Fruit fly (Drosophila melanogaster) whole organism, wandering third instar larva: ENCODE data around the gene org-1.

Experiments
- Abd-B ChIP-seq: fragments of >200 bp; optimal IDR thresholded peaks from 2 replicates; lab custom pipeline; 2017; ENCODE audit warnings: missing biosample characterization, missing genetic modification characterization
- CG32264 ChIP-seq: fragments of 200-800 bp; sonication (Bioruptor generic); optimal IDR thresholded peaks from 2 replicates; lab custom pipeline; 2016; ENCODE audit warnings: missing biosample characterization, missing genetic modification characterization
- CG9705 ChIP-seq: fragments of 200-800 bp; sonication (Bioruptor generic); optimal IDR thresholded peaks from 2 replicates; lab custom pipeline; 2018; ENCODE audit warnings: missing biosample characterization, mild to moderate bottlenecking, missing genetic modification characterization
- CrebA ChIP-seq: fragments of 200-800 bp; sonication (Bioruptor generic); optimal IDR thresholded peaks from 2 replicates; lab custom pipeline; 2016; ENCODE audit warnings: missing biosample characterization, mild to moderate bottlenecking, missing genetic modification characterization, borderline replicate concordance
- Dfd ChIP-seq: fragments of >200 bp; optimal IDR thresholded peaks from 2 replicates; lab custom pipeline; 2017; ENCODE audit warnings: missing biosample characterization, missing genetic modification characterization
- Dif ChIP-seq: fragments of 200-275, 200-300 bp; sonication (Bioruptor generic); optimal IDR thresholded peaks from 2 replicates; lab custom pipeline; 2018; ENCODE audit warnings: missing biosample characterization, missing genetic modification characterization; ENCODE audit not compliant: partially characterized antibody
- GATAd ChIP-seq: sonication (Bioruptor generic); optimal IDR thresholded peaks from 2 replicates; lab custom pipeline; 2016; ENCODE audit warnings: missing biosample characterization, missing genetic modification characterization
- HLH106 ChIP-seq: fragments of 200-800 bp; optimal IDR thresholded peaks from 3 replicates; lab custom pipeline; 2019; ENCODE audit warnings: missing biosample characterization, mild to moderate bottlenecking, missing genetic modification characterization, moderate library complexity
- Hnf4 ChIP-seq: fragments of 200-800 bp; sonication (Bioruptor generic); optimal IDR thresholded peaks from 2 replicates; lab custom pipeline; 2016; ENCODE audit warnings: missing biosample characterization, mild to moderate bottlenecking, missing genetic modification characterization
- Hr78 ChIP-seq: fragments of >200 bp; optimal IDR thresholded peaks from 2 replicates; lab custom pipeline; 2017; ENCODE audit warnings: missing biosample characterization, missing genetic modification characterization
- Hr83 ChIP-seq: fragments of 200-300 bp; sonication (Bioruptor generic); optimal IDR thresholded peaks from 2 replicates; lab custom pipeline; 2016; ENCODE audit warnings: missing biosample characterization, mild to moderate bottlenecking, missing genetic modification characterization, moderate library complexity; ENCODE audit not compliant: poor library complexity, severe bottlenecking
- Jra ChIP-seq: sonication (Bioruptor generic); optimal IDR thresholded peaks from 2 replicates; lab custom pipeline; 2016; ENCODE audit warnings: missing biosample characterization, missing genetic modification characterization
- Mio ChIP-seq: sonication (Bioruptor generic); optimal IDR thresholded peaks from 2 replicates; lab custom pipeline; 2016; ENCODE audit warnings: missing biosample characterization, missing genetic modification characterization
- Myc ChIP-seq: fragments of >200 bp; optimal IDR thresholded peaks from 2 replicates; lab custom pipeline; 2017
- N ChIP-seq: fragments of >200 bp; optimal IDR thresholded peaks from 2 replicates; lab custom pipeline; 2018; ENCODE audit warnings: missing biosample characterization, missing external identifiers, missing genetic modification characterization
- OdsH ChIP-seq: fragments of 200-800 bp; sonication (Bioruptor generic); optimal IDR thresholded peaks from 2 replicates; lab custom pipeline; 2016; ENCODE audit warnings: missing biosample characterization, mild to moderate bottlenecking, missing genetic modification characterization
- Rel ChIP-seq, 2 experiments: fragments of 200-800 bp; sonication (Bioruptor generic) in 1 of 2; optimal IDR thresholded peaks; 2 replicates in 1 of 2; 3 replicates in 1 of 2; lab custom pipeline; 2016 to 2019; ENCODE audit warnings: mild to moderate bottlenecking in 2 of 2, missing biosample characterization in 2 of 2, missing genetic modification characterization in 2 of 2, moderate library complexity in 1 of 2
- Sp1 ChIP-seq: fragments of 200-800 bp; sonication (Bioruptor generic); optimal IDR thresholded peaks from 3 replicates; lab custom pipeline; 2019; ENCODE audit warnings: missing biosample characterization, mild to moderate bottlenecking, missing genetic modification characterization, moderate library complexity
- Vsx2 ChIP-seq: fragments of 200-300, 225-300 bp; sonication (Bioruptor generic); optimal IDR thresholded peaks from 2 replicates; lab custom pipeline; 2018; ENCODE audit warnings: missing biosample characterization, missing genetic modification characterization; ENCODE audit not compliant: partially characterized antibody
- br ChIP-seq: fragments of 200-800 bp; sonication (Bioruptor generic); optimal IDR thresholded peaks from 2 replicates; lab custom pipeline; 2016; ENCODE audit warnings: missing biosample characterization, missing genetic modification characterization
- brk ChIP-seq: fragments of 200-800 bp; sonication (Bioruptor generic); optimal IDR thresholded peaks from 2 replicates; lab custom pipeline; 2016; ENCODE audit warnings: missing biosample characterization, mild to moderate bottlenecking, missing genetic modification characterization
- dl ChIP-seq, 2 experiments: fragments of 175-275, 200-275 bp in 1 of 2; fragments of 200-275 bp in 1 of 2; sonication (Bioruptor generic); optimal IDR thresholded peaks; lab custom pipeline; 2018; ENCODE audit warnings: mild to moderate bottlenecking in 2 of 2, missing biosample characterization in 2 of 2, missing genetic modification characterization in 2 of 2, moderate library complexity in 2 of 2; ENCODE audit not compliant: partially characterized antibody in 2 of 2, insufficient read depth in 1 of 2
- dmrt93B ChIP-seq: fragments of 200-800 bp; sonication (Bioruptor generic); optimal IDR thresholded peaks from 2 replicates; lab custom pipeline; 2018; ENCODE audit warnings: missing biosample characterization, mild to moderate bottlenecking, missing genetic modification characterization
- dsf ChIP-seq: sonication (Bioruptor generic); optimal IDR thresholded peaks from 2 replicates; lab custom pipeline; 2016; ENCODE audit warnings: missing biosample characterization, missing genetic modification characterization, borderline replicate concordance
- ey ChIP-seq: fragments of 200-800 bp; sonication (Bioruptor generic); optimal IDR thresholded peaks from 2 replicates; lab custom pipeline; 2016; ENCODE audit warnings: missing biosample characterization, missing genetic modification characterization
- foxo ChIP-seq, 2 experiments: fragments of 200-800 bp; sonication (Bioruptor generic); optimal IDR thresholded peaks; 2 replicates in 1 of 2; 3 replicates in 1 of 2; lab custom pipeline; 2016 to 2017; ENCODE audit warnings: missing biosample characterization in 2 of 2, missing genetic modification characterization in 2 of 2
- fru ChIP-seq: fragments of 200-800 bp; sonication (Bioruptor generic); optimal IDR thresholded peaks from 3 replicates; lab custom pipeline; 2016; ENCODE audit warnings: missing biosample characterization, mild to moderate bottlenecking, missing genetic modification characterization
- h ChIP-seq: fragments of 200-800 bp; sonication (Bioruptor generic); optimal IDR thresholded peaks from 3 replicates; lab custom pipeline; 2016; ENCODE audit warnings: missing biosample characterization, mild to moderate bottlenecking, missing genetic modification characterization
- jim ChIP-seq: fragments of 175-275, 200-325 bp; sonication (Bioruptor generic); optimal IDR thresholded peaks from 2 replicates; lab custom pipeline; 2016; ENCODE audit warnings: missing biosample characterization, mild to moderate bottlenecking, missing genetic modification characterization
- lola ChIP-seq: fragments of >200 bp; optimal IDR thresholded peaks from 2 replicates; lab custom pipeline; 2017; ENCODE audit warnings: missing biosample characterization, missing genetic modification characterization
- pan ChIP-seq: fragments of >200 bp; optimal IDR thresholded peaks from 2 replicates; lab custom pipeline; 2017
- psq ChIP-seq: fragments of 200-800 bp; sonication (Bioruptor generic); optimal IDR thresholded peaks from 3 replicates; lab custom pipeline; 2017; ENCODE audit warnings: missing biosample characterization, mild to moderate bottlenecking, missing genetic modification characterization, moderate library complexity
- rgr ChIP-seq: fragments of 200-800 bp; sonication (Bioruptor generic); optimal IDR thresholded peaks from 3 replicates; lab custom pipeline; 2016; ENCODE audit warnings: missing biosample characterization, mild to moderate bottlenecking, missing genetic modification characterization
- sage ChIP-seq: fragments of 200-800 bp; sonication (Bioruptor generic); optimal IDR thresholded peaks from 2 replicates; lab custom pipeline; 2016; ENCODE audit warnings: missing biosample characterization, mild to moderate bottlenecking, missing genetic modification characterization
- sv ChIP-seq: fragments of 200-800 bp; sonication (Bioruptor generic); optimal IDR thresholded peaks from 3 replicates; lab custom pipeline; 2016; ENCODE audit warnings: missing biosample characterization, missing genetic modification characterization
- tai ChIP-seq: sonication (Bioruptor generic); optimal IDR thresholded peaks from 2 replicates; lab custom pipeline; 2016; ENCODE audit warnings: missing biosample characterization, missing genetic modification characterization
- usp ChIP-seq: fragments of >200 bp; optimal IDR thresholded peaks from 2 replicates; lab custom pipeline; 2017; ENCODE audit warnings: missing biosample characterization, missing genetic modification characterization
- woc ChIP-seq: sonication (Bioruptor generic); optimal IDR thresholded peaks from 2 replicates; lab custom pipeline; 2016; ENCODE audit warnings: missing biosample characterization, mild to moderate bottlenecking, missing genetic modification characterization

Gene org-1

dm6 chrX:8420772-8421448 is 34.0 kb downstream of the org-1 start:
- TF ChIP-seq N (GFP tag; lab: Kevin White, UChicago) (peak; percentile 80), jim (no peak), dsf (no peak), Dif (GFP tag; lab: Kevin White, UChicago) (peak; percentile 98), Sp1 (GFP tag; lab: Kevin White, UChicago) (peak; percentile 32), CG9705 (GFP tag; lab: Kevin White, UChicago) (no peak), Myc (lab: Kevin White, UChicago) (no peak), Jra (peak; percentile 60), h (GFP tag; lab: Kevin White, UChicago) (peak; percentile 59), GATAd (no peak), fru (GFP tag; lab: Kevin White, UChicago) (peak; percentile 45), HLH106 (peak; percentile 20), br (peak; percentile 28), tai (GFP tag; lab: Kevin White, UChicago) (peak; percentile 22), sv (GFP tag; lab: Kevin White, UChicago) (no peak), Vsx2 (GFP tag; lab: Kevin White, UChicago) (peak; percentile 96), Abd-B (GFP tag; lab: Kevin White, UChicago) (no peak), rgr (GFP tag; lab: Kevin White, UChicago) (peak; percentile 48), lola (no peak), sage (GFP tag; lab: Kevin White, UChicago) (peak; percentile 44), OdsH (peak; percentile 38), psq (GFP tag; lab: Kevin White, UChicago) (peak; percentile 89), Hr78 (GFP tag; lab: Kevin White, UChicago) (no peak), Hr83 (GFP tag; lab: Kevin White, UChicago) (peak; percentile 44), Mio (GFP tag; lab: Kevin White, UChicago) (no peak), Dfd (GFP tag; lab: Kevin White, UChicago) (peak; percentile 99), pan (lab: Kevin White, UChicago) (peak; percentile 78), usp (GFP tag; lab: Kevin White, UChicago) (no peak), woc (peak; percentile 45), CrebA (no peak), foxo (GFP tag; optimal IDR thresholded peaks at IDR 0.05; lab: Kevin White, UChicago) (peak in 1 of 2 experiments; percentile 47), brk (GFP tag; lab: Kevin White, UChicago) (no peak), CG32264 (GFP tag; lab: Kevin White, UChicago) (no peak), ey (GFP tag; lab: Kevin White, UChicago) (peak; percentile 52), dl (GFP tag; optimal IDR thresholded peaks at IDR 0.05; lab: Kevin White, UChicago; ENCODE audit: insufficient read depth in 1 of 2, partially characterized antibody in 2 of 2) (peak; percentile 91 to 97), Hnf4 (GFP tag; lab: Kevin White, UChicago) (no peak), Rel (GFP tag; optimal IDR thresholded peaks at IDR 0.05; lab: Kevin White, UChicago) (no peak), Rel (tag; optimal IDR thresholded peaks at IDR 0.05; lab: Kevin White, UChicago) (peak; percentile 48), dmrt93B (no peak)

dm6 chrX:8419534-8419933 is 35.3 kb downstream of the org-1 start:
- no peak for TF ChIP-seq dsf
- TF ChIP-seq Mio (GFP tag; lab: Kevin White, UChicago) = no peak
- no peak for TF ChIP-seq Abd-B (GFP tag; lab: Kevin White, UChicago)
- TF ChIP-seq Hr83 (GFP tag; lab: Kevin White, UChicago) = no peak
- no peak for TF ChIP-seq woc
- no peak for TF ChIP-seq jim
- no peak for TF ChIP-seq sv (GFP tag; lab: Kevin White, UChicago)
- no peak for TF ChIP-seq OdsH
